Worm (Caenorhabditis elegans) whole organism, L4/young adult: ENCODE measurements around the gene str-124.

Experiments used
- W03F9.2 ChIP-seq: fragments of 150-350 bp; optimal IDR thresholded peaks from 2 replicates; lab custom pipeline; 2014; ENCODE audit warnings: missing biosample characterization, missing genetic modification characterization
- dao-5 ChIP-seq: sonication (generic microtip); optimal IDR thresholded peaks from 2 replicates; lab custom pipeline; 2016; ENCODE audit warnings: missing genotype, missing genetic modification characterization, moderate library complexity, missing compliant biosample characterization
- him-1 ChIP-seq: sonication (generic microtip); optimal IDR thresholded peaks from 2 replicates; lab custom pipeline; 2016; ENCODE audit warnings: missing genotype, missing genetic modification reagents, missing genetic modification characterization, missing compliant biosample characterization

DNA sequence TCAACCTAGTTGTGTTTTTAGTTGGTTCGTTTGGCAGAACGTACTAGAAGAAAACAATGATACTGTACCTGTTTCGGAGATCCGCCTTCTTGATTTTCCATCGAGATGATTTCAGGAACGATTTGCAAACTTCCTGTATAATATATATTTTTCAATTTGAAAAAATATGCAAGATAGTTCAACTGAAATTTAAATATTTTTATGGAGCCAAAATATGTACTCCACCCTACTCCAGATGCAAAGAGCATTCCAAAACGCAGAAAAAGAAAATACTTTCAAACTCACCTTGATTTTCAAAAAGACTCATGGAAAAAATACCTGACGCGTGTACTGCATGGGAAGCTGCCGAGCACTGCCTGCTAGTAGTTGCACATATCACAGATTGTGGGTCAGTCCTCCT is 25.8 kb downstream of the str-124 start, which contains the start of gene gei-3:
- TF ChIP-seq him-1: no peak
- TF ChIP-seq dao-5 (tag; lab: Kevin White, UChicago): no peak
- TF ChIP-seq W03F9.2 (tag; lab: Kevin White, UChicago): no peak
